Worm (Caenorhabditis elegans) whole organism, L4 larva: ENCODE results near the gene pars-1.

Experiments used
- F26F4.8 ChIP-seq: fragments of 200-800 bp; sonication (Bioruptor generic); conservative IDR thresholded peaks from 2 replicates; pipeline ENCODE4 v1.3.6; 2022; ENCODE audit warnings: missing genetic modification characterization, missing compliant biosample characterization
- R02D3.7 ChIP-seq: fragments of 150-350 bp; sonication (generic microtip); optimal IDR thresholded peaks from 3 replicates; lab custom pipeline; 2014; ENCODE audit warnings: missing biosample characterization, missing genetic modification characterization
- T26A8.4 ChIP-seq: fragments of 200-800 bp; sonication (Bioruptor generic); IDR thresholded peaks from 2 replicates; pipeline ENCODE4 v1.3.6; 2022; ENCODE audit warnings: missing genetic modification characterization, missing compliant biosample characterization
- Y105C5A.15 ChIP-seq: fragments of 200-800 bp; sonication (Bioruptor generic); IDR thresholded peaks from 2 replicates; pipeline ENCODE4 v1.3.6; 2022; ENCODE audit warnings: missing genetic modification characterization, missing compliant biosample characterization
- Y48G9A.11 ChIP-seq: fragments of 200-800 bp; sonication (Bioruptor generic); IDR thresholded peaks from 2 replicates; pipeline ENCODE4 v1.3.6; 2022; ENCODE audit warnings: missing genetic modification reagents, missing genetic modification characterization, missing compliant biosample characterization
- Y5F2A.4 ChIP-seq: fragments of 200-800 bp; sonication (Bioruptor generic); optimal IDR thresholded peaks from 2 replicates; lab custom pipeline; 2018; ENCODE audit warnings: mild to moderate bottlenecking, missing genetic modification characterization, missing compliant biosample characterization
- Y75B8A.6 ChIP-seq: fragments of 200-800 bp; sonication (Bioruptor generic); IDR thresholded peaks from 2 replicates; pipeline ENCODE4 v1.3.6; 2022; ENCODE audit warnings: missing genetic modification reagents, missing genetic modification characterization, missing compliant biosample characterization
- ZK337.2 ChIP-seq: fragments of 200-800 bp; sonication (Bioruptor generic); IDR thresholded peaks from 2 replicates; pipeline ENCODE4 v1.3.6; 2022; ENCODE audit warnings: missing genetic modification reagents, missing genetic modification characterization, missing compliant biosample characterization
- ama-1 ChIP-seq: fragments of 150-350 bp; optimal IDR thresholded peaks from 2 replicates; lab custom pipeline; 2014; ENCODE audit warnings: inconsistent platforms, mixed read lengths
- arid-1 ChIP-seq: fragments of 200-800 bp; sonication (Bioruptor generic); conservative IDR thresholded peaks from 2 replicates; pipeline ENCODE4 v1.3.6; 2022; ENCODE audit warnings: missing genetic modification reagents, missing genetic modification characterization, missing compliant biosample characterization
- ceh-44 ChIP-seq: fragments of 200-800 bp; sonication (Bioruptor generic); IDR thresholded peaks from 2 replicates; pipeline ENCODE4 v1.3.6; 2022; ENCODE audit warnings: missing genetic modification reagents, missing genetic modification characterization, missing compliant biosample characterization
- ceh-62 ChIP-seq: sonication (generic microtip); optimal IDR thresholded peaks from 2 replicates; lab custom pipeline; 2017; ENCODE audit warnings: missing biosample characterization, missing genetic modification characterization
- daf-16 ChIP-seq, 3 experiments: sonication (generic microtip); optimal IDR thresholded peaks; 2 replicates each; lab custom pipeline; 2016 to 2017; ENCODE audit warnings: missing genetic modification characterization in 3 of 3, missing genetic modification reagents in 3 of 3, mild to moderate bottlenecking in 2 of 3, missing compliant biosample characterization in 2 of 3, missing biosample characterization in 1 of 3, moderate library complexity in 1 of 3
- dpl-1 ChIP-seq: fragments of 150-350 bp; optimal IDR thresholded peaks from 2 replicates; lab custom pipeline; 2014; ENCODE audit warnings: missing biosample characterization, missing genetic modification reagents, missing genetic modification characterization
- duxl-1 ChIP-seq: sonication (generic microtip); optimal IDR thresholded peaks from 2 replicates; lab custom pipeline; 2016; ENCODE audit warnings: mild to moderate bottlenecking, missing genetic modification characterization, moderate library complexity, missing compliant biosample characterization; ENCODE audit not compliant: poor library complexity
- dve-1 ChIP-seq: sonication (generic microtip); optimal IDR thresholded peaks from 2 replicates; lab custom pipeline; 2017; ENCODE audit warnings: antibody characterized with exemption, mild to moderate bottlenecking, missing genetic modification characterization, missing compliant biosample characterization; ENCODE audit not compliant: insufficient read depth
- egl-43 ChIP-seq: fragments of 200-800 bp; sonication (Bioruptor generic); IDR thresholded peaks from 2 replicates; pipeline ENCODE4 v1.3.6; 2022; ENCODE audit warnings: missing genetic modification reagents, missing genetic modification characterization, missing compliant biosample characterization
- fkh-10 ChIP-seq: fragments of 150-350 bp; optimal IDR thresholded peaks from 2 replicates; lab custom pipeline; 2014; ENCODE audit warnings: missing biosample characterization, missing genetic modification reagents, missing genetic modification characterization
- gei-8 ChIP-seq: fragments of 200-800 bp; sonication (Bioruptor generic); optimal IDR thresholded peaks from 2 replicates; lab custom pipeline; 2018; ENCODE audit warnings: mild to moderate bottlenecking, missing genetic modification characterization, missing compliant biosample characterization
- hlh-30 ChIP-seq: sonication (generic microtip); optimal IDR thresholded peaks from 2 replicates; lab custom pipeline; 2017; ENCODE audit warnings: antibody characterized with exemption, mild to moderate bottlenecking, missing genetic modification characterization, missing compliant biosample characterization; ENCODE audit not compliant: insufficient read depth
- hmg-1.1 ChIP-seq: fragments of 200-800 bp; sonication (Bioruptor generic); IDR thresholded peaks from 2 replicates; pipeline ENCODE4 v1.3.6; 2022; ENCODE audit warnings: missing genetic modification reagents, missing genetic modification characterization, missing compliant biosample characterization
- lin-13 ChIP-seq: fragments of 150-350 bp; optimal IDR thresholded peaks from 2 replicates; lab custom pipeline; 2014; ENCODE audit warnings: missing biosample characterization, missing genetic modification reagents, missing genetic modification characterization
- lin-15B ChIP-seq: fragments of 150-350 bp; sonication (generic microtip); optimal IDR thresholded peaks from 3 replicates; lab custom pipeline; 2014; ENCODE audit warnings: missing biosample characterization, missing genetic modification characterization
- lin-29 ChIP-seq: fragments of 200-800 bp; sonication (Bioruptor generic); IDR thresholded peaks from 2 replicates; pipeline ENCODE4 v1.3.6; 2022; ENCODE audit warnings: missing genetic modification reagents, missing genetic modification characterization, missing compliant biosample characterization
- lin-38 ChIP-seq: fragments of 200-800 bp; sonication (Bioruptor generic); IDR thresholded peaks from 2 replicates; pipeline ENCODE4 v1.3.6; 2022; ENCODE audit warnings: missing genetic modification reagents, missing genetic modification characterization, missing compliant biosample characterization
- lin-39 ChIP-seq: fragments of 150-350 bp; optimal IDR thresholded peaks from 2 replicates; lab custom pipeline; 2014; ENCODE audit warnings: missing biosample characterization, missing genetic modification reagents, missing genetic modification characterization
- lir-3 ChIP-seq: sonication (generic microtip); optimal IDR thresholded peaks from 2 replicates; lab custom pipeline; 2016; ENCODE audit warnings: mild to moderate bottlenecking, missing genetic modification characterization, missing compliant biosample characterization
- madf-5 ChIP-seq, 2 experiments: fragments of 200-800 bp; sonication (Bioruptor generic); IDR thresholded peaks; 2 replicates each; pipeline ENCODE4 v1.3.6; 2022; ENCODE audit warnings: missing compliant biosample characterization in 2 of 2, missing genetic modification characterization in 2 of 2
- mdl-1 ChIP-seq, 2 experiments: fragments of 150-350 bp in 1 of 2; sonication (generic microtip) in 1 of 2; optimal IDR thresholded peaks; 2 replicates each; lab custom pipeline; 2014 to 2017; ENCODE audit warnings: missing biosample characterization in 2 of 2, missing genetic modification characterization in 2 of 2
- mdt-29 ChIP-seq: fragments of 200-800 bp; sonication (Bioruptor generic); IDR thresholded peaks from 2 replicates; pipeline ENCODE4 v1.3.6; 2022; ENCODE audit warnings: missing genetic modification reagents, missing genetic modification characterization, missing compliant biosample characterization
- mep-1 ChIP-seq: fragments of 150-350 bp; sonication (generic microtip); optimal IDR thresholded peaks from 3 replicates; lab custom pipeline; 2014; ENCODE audit warnings: missing biosample characterization, missing genetic modification characterization
- mes-2 ChIP-seq: sonication (generic microtip); optimal IDR thresholded peaks from 2 replicates; lab custom pipeline; 2016; ENCODE audit warnings: missing genotype, mild to moderate bottlenecking, missing genetic modification characterization, missing compliant biosample characterization; ENCODE audit not compliant: poor library complexity, severe bottlenecking
- mxl-2 ChIP-seq: fragments of 200-800 bp; sonication (Bioruptor generic); conservative IDR thresholded peaks from 2 replicates; pipeline ENCODE4 v1.3.6; 2022; ENCODE audit warnings: missing genetic modification reagents, missing genetic modification characterization, missing compliant biosample characterization
- mxl-3 ChIP-seq: fragments of 200-800 bp; sonication (Bioruptor generic); optimal IDR thresholded peaks from 2 replicates; lab custom pipeline; 2018; ENCODE audit warnings: mild to moderate bottlenecking, missing genetic modification characterization, missing compliant biosample characterization
- nhr-10 ChIP-seq: fragments of 150-350 bp; optimal IDR thresholded peaks from 2 replicates; lab custom pipeline; 2014; ENCODE audit warnings: missing biosample characterization, missing genetic modification characterization
- nhr-102 ChIP-seq: sonication (generic microtip); optimal IDR thresholded peaks from 2 replicates; lab custom pipeline; 2016; ENCODE audit warnings: mild to moderate bottlenecking, missing genetic modification characterization, moderate library complexity, missing compliant biosample characterization
- nhr-11 ChIP-seq: fragments of 150-350 bp; optimal IDR thresholded peaks from 2 replicates; lab custom pipeline; 2014; ENCODE audit warnings: missing biosample characterization, missing genetic modification characterization
- nhr-25 ChIP-seq: sonication (generic microtip); optimal IDR thresholded peaks from 2 replicates; lab custom pipeline; 2017; ENCODE audit warnings: missing genetic modification characterization, mild to moderate bottlenecking, missing compliant biosample characterization, antibody characterized with exemption, moderate library complexity, borderline replicate concordance; ENCODE audit not compliant: insufficient read depth
- nhr-41 ChIP-seq: fragments of 200-800 bp; sonication (Bioruptor generic); IDR thresholded peaks from 2 replicates; pipeline ENCODE4 v1.3.6; 2022; ENCODE audit warnings: missing genetic modification reagents, missing genetic modification characterization, missing compliant biosample characterization
- nhr-42 ChIP-seq: fragments of 200-800 bp; sonication (Bioruptor generic); IDR thresholded peaks from 2 replicates; pipeline ENCODE4 v1.3.6; 2022; ENCODE audit warnings: missing genetic modification characterization, missing compliant biosample characterization
- nhr-48 ChIP-seq: sonication (generic microtip); optimal IDR thresholded peaks from 2 replicates; lab custom pipeline; 2016; ENCODE audit warnings: mild to moderate bottlenecking, missing genetic modification characterization, missing compliant biosample characterization
- pqm-1 ChIP-seq: sonication (generic microtip); optimal IDR thresholded peaks from 2 replicates; lab custom pipeline; 2017; ENCODE audit warnings: missing biosample characterization, missing genetic modification characterization
- skn-1 ChIP-seq: fragments of 150-350 bp; optimal IDR thresholded peaks from 2 replicates; lab custom pipeline; 2014; ENCODE audit warnings: missing biosample characterization, missing genetic modification characterization
- snpc-1.2 ChIP-seq: fragments of 200-800 bp; sonication (Bioruptor generic); IDR thresholded peaks from 2 replicates; pipeline ENCODE4 v1.3.6; 2022; ENCODE audit warnings: missing genetic modification reagents, missing genetic modification characterization, missing compliant biosample characterization
- tra-1 ChIP-seq: fragments of 200-800 bp; sonication (Bioruptor generic); IDR thresholded peaks from 2 replicates; pipeline ENCODE4 v1.3.6; 2022; ENCODE audit warnings: missing genetic modification reagents, missing genetic modification characterization, missing compliant biosample characterization
- vab-7 ChIP-seq: fragments of 200-800 bp; sonication (Bioruptor generic); IDR thresholded peaks from 2 replicates; pipeline ENCODE4 v1.3.6; 2022; ENCODE audit warnings: missing genetic modification reagents, missing genetic modification characterization, missing compliant biosample characterization
- zfp-2 ChIP-seq: sonication (generic microtip); optimal IDR thresholded peaks from 2 replicates; lab custom pipeline; 2016; ENCODE audit warnings: mild to moderate bottlenecking, missing genetic modification characterization, missing compliant biosample characterization
- zip-2 ChIP-seq: fragments of 150-350 bp; optimal IDR thresholded peaks from 2 replicates; lab custom pipeline; 2014; ENCODE audit warnings: missing biosample characterization, missing genetic modification characterization
- ztf-7 ChIP-seq: fragments of 150-350 bp; optimal IDR thresholded peaks from 2 replicates; lab custom pipeline; 2014; ENCODE audit warnings: missing biosample characterization, missing genetic modification characterization

pars-1 gene

ce11 chrIII:7207903-7208497 is 30.8 kb upstream of the pars-1 start, which contains the start of gene rpl-6 (continued):
- TF ChIP-seq mxl-3 (GFP tag; lab: Kevin White, UChicago): peak; percentile 31
- no peak for TF ChIP-seq Y105C5A.15
- TF ChIP-seq arid-1 (GFP tag; lab: Robert Waterston, UW): peak; percentile 80
- no peak for TF ChIP-seq mxl-2 (GFP tag; lab: Robert Waterston, UW)
- no peak for TF ChIP-seq snpc-1.2 (GFP tag; lab: Robert Waterston, UW)
- TF ChIP-seq egl-43 (GFP tag; lab: Robert Waterston, UW): no peak
- TF ChIP-seq Y75B8A.6 (GFP tag; lab: Robert Waterston, UW): no peak
- peak; percentile 19 for TF ChIP-seq ztf-7
- no peak for TF ChIP-seq madf-5 (GFP tag; IDR thresholded peaks at IDR 0.05; lab: Robert Waterston, UW)
- TF ChIP-seq mdl-1 (tag; optimal IDR thresholded peaks at IDR 0.05; lab: Kevin White, UChicago): peak in 1 of 2 experiments; percentile 26
- peak; percentile 88 for TF ChIP-seq dpl-1 (GFP tag; lab: Kevin White, UChicago)
- TF ChIP-seq hmg-1.1: peak; percentile 78
- no peak for TF ChIP-seq lir-3 (tag; lab: Kevin White, UChicago)
- TF ChIP-seq tra-1: peak; percentile 20; the same call in 1 of the 2 replicates
- TF ChIP-seq skn-1: no peak
- no peak for TF ChIP-seq mdt-29 (GFP tag; lab: Robert Waterston, UW)
- TF ChIP-seq T26A8.4: peak; percentile 76
- TF ChIP-seq F26F4.8 (GFP tag; lab: Robert Waterston, UW): no peak
- TF ChIP-seq lin-13 (GFP tag; lab: Kevin White, UChicago): peak; percentile 77
- TF ChIP-seq Y48G9A.11 (GFP tag; lab: Robert Waterston, UW): no peak
- TF ChIP-seq lin-38 (GFP tag; lab: Robert Waterston, UW): peak; percentile 82
- no peak for TF ChIP-seq nhr-42 (GFP tag; lab: Robert Waterston, UW)
- TF ChIP-seq duxl-1 (tag; lab: Kevin White, UChicago): peak; percentile 64
- peak; percentile 81 for TF ChIP-seq zfp-2 (tag; lab: Kevin White, UChicago)
- TF ChIP-seq nhr-25 (tag; lab: Kevin White, UChicago): peak; percentile 62
- peak; percentile 24 for TF ChIP-seq nhr-48 (tag; lab: Kevin White, UChicago)
- peak; percentile 38 for TF ChIP-seq zip-2 (tag; lab: Kevin White, UChicago)
- TF ChIP-seq lin-39 (tag; lab: Kevin White, UChicago): no peak
- no peak for TF ChIP-seq nhr-10
- no peak for TF ChIP-seq vab-7 (GFP tag; lab: Robert Waterston, UW)
- TF ChIP-seq ama-1 (lab: Kevin White, UChicago): peak; percentile 33
- peak; percentile 88 for TF ChIP-seq hlh-30 (tag; lab: Kevin White, UChicago)
- TF ChIP-seq ceh-44 (GFP tag; lab: Robert Waterston, UW): 0 out of 2 replicates have a peak, but pooled peaks have one; percentile 32
- no peak for TF ChIP-seq ZK337.2 (GFP tag; lab: Robert Waterston, UW)
- TF ChIP-seq Y5F2A.4 (GFP tag; lab: Kevin White, UChicago): no peak
- peak; percentile 87 for TF ChIP-seq nhr-11 (tag; lab: Kevin White, UChicago)
- TF ChIP-seq mes-2 (tag; lab: Kevin White, UChicago): peak; percentile 91
- no peak for TF ChIP-seq ceh-62
- peak; percentile 77 for TF ChIP-seq fkh-10 (GFP tag; lab: Kevin White, UChicago)
- TF ChIP-seq R02D3.7 (tag; lab: Kevin White, UChicago): no peak
- peak; percentile 91 for TF ChIP-seq mep-1 (tag; lab: Kevin White, UChicago)
- no peak for TF ChIP-seq lin-29 (GFP tag; lab: Robert Waterston, UW)
- peak; percentile 82 for TF ChIP-seq nhr-102 (tag; lab: Kevin White, UChicago)
- peak; percentile 17 for TF ChIP-seq gei-8 (GFP tag; lab: Kevin White, UChicago)
- TF ChIP-seq lin-15B (tag; lab: Kevin White, UChicago): no peak
- TF ChIP-seq dve-1 (tag; lab: Kevin White, UChicago): peak; percentile 86
- TF ChIP-seq nhr-41 (GFP tag; lab: Robert Waterston, UW): no peak
- no peak for TF ChIP-seq pqm-1
- no peak for TF ChIP-seq daf-16 (GFP tag; optimal IDR thresholded peaks at IDR 0.05; lab: Kevin White, UChicago)
- peak; percentile 85 for TF ChIP-seq daf-16 (tag; optimal IDR thresholded peaks at IDR 0.05; lab: Kevin White, UChicago)
